Worm (Caenorhabditis elegans) whole organism, L3 larva: ENCODE data around the gene H06I04.3.

Experiments
- ama-1 ChIP-seq: fragments of 150-350 bp; optimal IDR thresholded peaks from 2 replicates; lab custom pipeline; 2018
- elt-2 ChIP-seq: sonication (generic microtip); optimal IDR thresholded peaks from 2 replicates; lab custom pipeline; 2016; ENCODE audit warnings: missing genetic modification reagents, mild to moderate bottlenecking, missing genetic modification characterization, missing compliant biosample characterization
- jun-1 ChIP-seq: fragments of 150-350 bp; optimal IDR thresholded peaks from 2 replicates; lab custom pipeline; 2014; ENCODE audit warnings: missing biosample characterization, missing genetic modification reagents, missing genetic modification characterization
- lin-39 ChIP-seq: fragments of 150-350 bp; optimal IDR thresholded peaks from 2 replicates; lab custom pipeline; 2018; ENCODE audit warnings: missing biosample characterization, missing genetic modification reagents, missing genetic modification characterization
- mdl-1 ChIP-seq: fragments of 150-350 bp; optimal IDR thresholded peaks from 2 replicates; lab custom pipeline; 2014; ENCODE audit warnings: missing biosample characterization, missing genetic modification characterization
- nhr-11 ChIP-seq: fragments of 150-350 bp; optimal IDR thresholded peaks from 2 replicates; lab custom pipeline; 2014; ENCODE audit warnings: missing biosample characterization, missing genetic modification characterization
- nhr-67 ChIP-seq: fragments of 150-350 bp; optimal IDR thresholded peaks from 2 replicates; lab custom pipeline; 2014; ENCODE audit warnings: missing biosample characterization, missing genetic modification characterization
- nhr-77 ChIP-seq: fragments of 150-350 bp; optimal IDR thresholded peaks from 2 replicates; lab custom pipeline; 2014; ENCODE audit warnings: missing biosample characterization, missing genetic modification characterization
- pqm-1 ChIP-seq: fragments of 150-350 bp; optimal IDR thresholded peaks from 2 replicates; lab custom pipeline; 2017; ENCODE audit warnings: missing biosample characterization, missing genetic modification characterization, inconsistent platforms
- snpc-4 ChIP-seq: fragments of 150-350 bp; optimal IDR thresholded peaks from 2 replicates; lab custom pipeline; 2014; ENCODE audit warnings: missing biosample characterization, missing genetic modification characterization
- tbx-2 ChIP-seq: sonication (generic microtip); optimal IDR thresholded peaks from 2 replicates; lab custom pipeline; 2016; ENCODE audit warnings: mild to moderate bottlenecking, missing genetic modification characterization, missing compliant biosample characterization
- unc-62 ChIP-seq: fragments of 150-350 bp; sonication (generic microtip); optimal IDR thresholded peaks from 4 replicates; lab custom pipeline; 2014; ENCODE audit warnings: missing biosample characterization, missing genetic modification reagents, missing genetic modification characterization

DNA sequence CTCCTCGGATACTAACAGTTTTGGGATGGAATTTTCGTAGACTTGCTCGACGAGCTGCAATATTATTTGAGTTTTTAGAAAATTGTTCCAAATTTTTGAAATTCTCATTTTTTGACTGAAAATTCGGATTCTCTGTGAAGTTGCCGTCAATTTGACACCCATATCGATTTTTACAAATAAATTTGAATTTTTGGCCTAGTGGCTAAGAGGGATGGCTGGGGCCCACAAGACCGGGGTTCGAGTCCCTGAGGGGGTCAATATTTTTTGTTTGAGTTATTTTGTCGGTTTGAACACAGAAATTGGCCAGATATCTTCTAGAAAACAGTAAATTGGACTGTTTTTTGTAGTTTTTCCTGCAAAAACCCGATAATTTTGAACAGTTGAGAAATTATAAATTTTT is 40.3 kb downstream of the H06I04.3 start:
- no peak for TF ChIP-seq pqm-1 (tag; lab: Kevin White, UChicago)
- TF ChIP-seq ama-1 (lab: Kevin White, UChicago), result no peak
- TF ChIP-seq nhr-11 (tag; lab: Kevin White, UChicago), result no peak
- no peak for TF ChIP-seq snpc-4
- no peak for TF ChIP-seq nhr-77 (tag; lab: Kevin White, UChicago)
- no peak for TF ChIP-seq unc-62 (GFP tag; lab: Kevin White, UChicago)
- no peak for TF ChIP-seq nhr-67 (tag; lab: Kevin White, UChicago)
- TF ChIP-seq lin-39 (tag; lab: Kevin White, UChicago), result no peak
- TF ChIP-seq elt-2 (tag; lab: Kevin White, UChicago), result no peak
- TF ChIP-seq mdl-1 (tag; lab: Kevin White, UChicago), result no peak
- no peak for TF ChIP-seq jun-1 (tag; lab: Kevin White, UChicago)
- no peak for TF ChIP-seq tbx-2 (tag; lab: Kevin White, UChicago)
